ENCODE assay signal across 3 fruit fly cellular contexts in the genomic region with DNA sequence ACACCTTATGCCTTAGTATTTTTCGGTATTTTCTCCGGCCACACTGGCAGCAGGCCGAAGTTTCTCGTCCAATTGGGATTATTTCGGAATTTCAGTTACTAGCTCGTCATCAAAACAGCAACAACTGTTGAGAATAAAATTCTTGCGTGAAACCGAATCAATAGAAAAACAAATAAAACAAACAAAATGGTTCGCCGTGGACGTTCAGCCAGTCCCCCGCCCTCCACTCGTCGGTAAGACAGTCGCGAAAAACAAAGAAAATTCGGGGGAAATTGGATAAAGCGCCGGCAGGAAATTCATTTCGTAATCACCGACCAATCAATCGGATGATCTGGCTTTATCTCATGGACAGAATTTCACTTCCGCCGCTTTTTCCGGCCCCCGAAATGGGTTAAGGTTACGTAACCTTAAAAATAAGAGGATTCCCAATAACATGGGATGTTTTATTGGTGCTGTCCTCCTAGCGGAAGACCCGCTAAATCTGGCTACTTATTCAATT.
TF ChIP-seq lines count a peak whose summit lies in the region.

A gene (plus strand): TSS at position 51 of the 499 bp plus-strand sequence.

TF ChIP-seq in whole organism, adult, 20 proteins besides CTCF, POLR2A, EP300 and RAD21 (continued from another document):
- TF ChIP-seq cic (GFP tag; optimal IDR thresholded peaks at IDR 0.05; lab: Kevin White, UChicago) = peak; percentile 19
- TF ChIP-seq toe (GFP tag; optimal IDR thresholded peaks at IDR 0.05; lab: Kevin White, UChicago) = no peak
- TF ChIP-seq Crg-1 (GFP tag; optimal IDR thresholded peaks at IDR 0.05; lab: Kevin White, UChicago) = peak; percentile 22

TF ChIP-seq in whole organism, embryonic, 481 proteins besides CTCF, POLR2A, EP300 and RAD21 (continued from another document and continues in another):
- TF ChIP-seq hkb (optimal IDR thresholded peaks at IDR 0.05; lab: Kevin White, UChicago) (no peak), hkb (GFP tag; IDR thresholded peaks at IDR 0.05; lab: Robert Waterston, UW) (peak; percentile 45; the same call in 1 of the 2 replicates), Stat92E (GFP tag; optimal IDR thresholded peaks at IDR 0.05; lab: Kevin White, UChicago) (peak in 1 of 3 experiments; percentile 40), kni (GFP tag; optimal IDR thresholded peaks at IDR 0.05; lab: Kevin White, UChicago) (peak; percentile 38), CG6791 (GFP tag; IDR thresholded peaks at IDR 0.05; lab: Robert Waterston, UW; ENCODE audit: partially characterized antibody) (peak; percentile 61; the same call in 1 of the 3 replicates), chif (GFP tag; optimal IDR thresholded peaks at IDR 0.05; lab: Kevin White, UChicago) (no peak), zen2 (GFP tag; IDR thresholded peaks at IDR 0.05; lab: Robert Waterston, UW; ENCODE audit: partially characterized antibody) (0 out of 3 replicates have a peak, but pooled peaks have one; percentile 11), onecut (GFP tag; IDR thresholded peaks at IDR 0.05; lab: Robert Waterston, UW) (peak; percentile 32; the same call in 1 of the 2 replicates), CG11696 (GFP tag; IDR thresholded peaks at IDR 0.05; lab: Robert Waterston, UW) (no peak), CG14667 (GFP tag; IDR thresholded peaks at IDR 0.05; lab: Robert Waterston, UW) (no peak), dmrt99B (tag; optimal IDR thresholded peaks at IDR 0.05; lab: Kevin White, UChicago) (no peak), B-H1 (GFP tag; IDR thresholded peaks at IDR 0.05; lab: Robert Waterston, UW) (no peak), Med (GFP tag; lab: Kevin White, UChicago) (peak; percentile 20), CG12659 (GFP tag; optimal IDR thresholded peaks at IDR 0.05; lab: Kevin White, UChicago) (peak; percentile 58), Dref (GFP tag; IDR thresholded peaks at IDR 0.05; lab: Robert Waterston, UW) (peak; percentile 28), Fer1 (GFP tag; optimal IDR thresholded peaks at IDR 0.05; lab: Kevin White, UChicago) (peak; percentile 64), Elba2 (GFP tag; optimal IDR thresholded peaks at IDR 0.05; lab: Kevin White, UChicago) (peak; percentile 86), gfzf (GFP tag; optimal IDR thresholded peaks at IDR 0.05; lab: Kevin White, UChicago) (peak; percentile 62), zen (tag; optimal IDR thresholded peaks at IDR 0.05; lab: Kevin White, UChicago) (no peak), MBD-R2 (GFP tag; IDR thresholded peaks at IDR 0.05; lab: Robert Waterston, UW) (0 out of 2 replicates have a peak, but pooled peaks have one; percentile 28), CG10543 (GFP tag; optimal IDR thresholded peaks at IDR 0.05; lab: Kevin White, UChicago) (peak; percentile 15), chinmo (GFP tag; IDR thresholded peaks at IDR 0.05; lab: Robert Waterston, UW; ENCODE audit: partially characterized antibody) (0 out of 4 replicates have a peak, but pooled peaks have one; percentile 54), MTF-1 (GFP tag; optimal IDR thresholded peaks at IDR 0.05; lab: Kevin White, UChicago; ENCODE audit: borderline replicate concordance) (no peak), PHDP (tag; optimal IDR thresholded peaks at IDR 0.05; lab: Kevin White, UChicago) (peak; percentile 22), chn (GFP tag; optimal IDR thresholded peaks at IDR 0.05; lab: Kevin White, UChicago) (no peak), CG17186 (GFP tag; optimal IDR thresholded peaks at IDR 0.05; lab: Kevin White, UChicago) (no peak), sr (GFP tag; IDR thresholded peaks at IDR 0.05; lab: Robert Waterston, UW) (no peak), MESR4 (GFP tag; optimal IDR thresholded peaks at IDR 0.05; lab: Kevin White, UChicago) (peak; percentile 89), Pdp1 (GFP tag; optimal IDR thresholded peaks at IDR 0.05; lab: Kevin White, UChicago) (peak in 1 of 2 experiments; percentile 96), CG5953 (GFP tag; IDR thresholded peaks at IDR 0.05; lab: Robert Waterston, UW) (no peak), sd (tag; optimal IDR thresholded peaks at IDR 0.05; lab: Kevin White, UChicago) (peak; percentile 60), pita (GFP tag; optimal IDR thresholded peaks at IDR 0.05; lab: Kevin White, UChicago) (no peak), sob (GFP tag; IDR thresholded peaks at IDR 0.05; lab: Robert Waterston, UW) (peak; percentile 6; the same call in 1 of the 2 replicates), CG3281 (GFP tag; optimal IDR thresholded peaks at IDR 0.05; lab: Kevin White, UChicago) (peak; percentile 48), Side (GFP tag; optimal IDR thresholded peaks at IDR 0.05; lab: Kevin White, UChicago) (no peak), CG15514 (GFP tag; optimal IDR thresholded peaks at IDR 0.05; lab: Kevin White, UChicago) (peak; percentile 18), zfh2 (GFP tag; optimal IDR thresholded peaks at IDR 0.05; lab: Kevin White, UChicago) (no peak), nom (GFP tag; optimal IDR thresholded peaks at IDR 0.05; lab: Kevin White, UChicago) (peak; percentile 50), ci (GFP tag; IDR thresholded peaks at IDR 0.05; lab: Robert Waterston, UW) (0 out of 3 replicates have a peak, but pooled peaks have one; percentile 41), Dad (GFP tag; optimal IDR thresholded peaks at IDR 0.05; lab: Kevin White, UChicago) (no peak), scrt (GFP tag; optimal IDR thresholded peaks at IDR 0.05; lab: Kevin White, UChicago) (peak; percentile 39), Hey (tag; optimal IDR thresholded peaks at IDR 0.05; lab: Kevin White, UChicago) (no peak), ato (GFP tag; IDR thresholded peaks at IDR 0.05; lab: Robert Waterston, UW; ENCODE audit: partially characterized antibody) (no peak), Myb (GFP tag; optimal IDR thresholded peaks at IDR 0.05; lab: Kevin White, UChicago) (no peak), CG9797 (GFP tag; optimal IDR thresholded peaks at IDR 0.05; lab: Kevin White, UChicago) (peak; percentile 11), Abd-B (GFP tag; optimal IDR thresholded peaks at IDR 0.05; lab: Kevin White, UChicago) (no peak), fd64A (GFP tag; optimal IDR thresholded peaks at IDR 0.05; lab: Kevin White, UChicago) (peak; percentile 27), CG8765 (GFP tag; IDR thresholded peaks at IDR 0.05; lab: Robert Waterston, UW) (no peak), mirr (GFP tag; optimal IDR thresholded peaks at IDR 0.05; lab: Kevin White, UChicago) (peak; percentile 21), sc (optimal IDR thresholded peaks at IDR 0.05; lab: Kevin White, UChicago) (no peak), sc (GFP tag; optimal IDR thresholded peaks at IDR 0.05; lab: Kevin White, UChicago) (no peak), trh (GFP tag; optimal IDR thresholded peaks at IDR 0.05; lab: Kevin White, UChicago) (no peak), peb (GFP tag; IDR thresholded peaks at IDR 0.05; lab: Robert Waterston, UW) (no peak), Jarid2 (GFP tag; optimal IDR thresholded peaks at IDR 0.05; lab: Kevin White, UChicago) (peak; percentile 61), CG8924 (tag; optimal IDR thresholded peaks at IDR 0.05; lab: Kevin White, UChicago) (no peak), Dip3 (GFP tag; optimal IDR thresholded peaks at IDR 0.05; lab: Kevin White, UChicago) (no peak), CG18011 (GFP tag; optimal IDR thresholded peaks at IDR 0.05; lab: Kevin White, UChicago) (no peak), CG42726 (GFP tag; IDR thresholded peaks at IDR 0.05; lab: Robert Waterston, UW; ENCODE audit: partially characterized antibody) (peak; percentile 29; the same call in 1 of the 2 replicates), pfk (GFP tag; optimal IDR thresholded peaks at IDR 0.05; lab: Kevin White, UChicago) (peak; percentile 13)

TF ChIP-seq in whole organism, prepupa, 60 proteins besides CTCF, POLR2A, EP300 and RAD21 (continued from another document):
- TF ChIP-seq CG6854 (GFP tag; optimal IDR thresholded peaks at IDR 0.05; lab: Kevin White, UChicago) (peak; percentile 74), dsx (GFP tag; optimal IDR thresholded peaks at IDR 0.05; lab: Kevin White, UChicago; ENCODE audit: poor library complexity, severe bottlenecking) (peak; percentile 43), fd59A (GFP tag; optimal IDR thresholded peaks at IDR 0.05; lab: Kevin White, UChicago) (no peak), CG34406 (GFP tag; optimal IDR thresholded peaks at IDR 0.05; lab: Kevin White, UChicago) (no peak), CG16779 (tag; optimal IDR thresholded peaks at IDR 0.05; lab: Kevin White, UChicago) (peak; percentile 29), Lpt (GFP tag; optimal IDR thresholded peaks at IDR 0.05; lab: Kevin White, UChicago) (no peak), spab (GFP tag; optimal IDR thresholded peaks at IDR 0.05; lab: Kevin White, UChicago) (no peak), acj6 (GFP tag; optimal IDR thresholded peaks at IDR 0.05; lab: Kevin White, UChicago) (no peak), CG8319 (GFP tag; optimal IDR thresholded peaks at IDR 0.05; lab: Kevin White, UChicago) (no peak), Sox102F (GFP tag; optimal IDR thresholded peaks at IDR 0.05; lab: Kevin White, UChicago) (no peak), CG32006 (GFP tag; optimal IDR thresholded peaks at IDR 0.05; lab: Kevin White, UChicago) (no peak), CG6792 (GFP tag; optimal IDR thresholded peaks at IDR 0.05; lab: Kevin White, UChicago) (no peak), CG6163 (GFP tag; IDR thresholded peaks at IDR 0.05; lab: Robert Waterston, UW) (peak; percentile 43; the same call in 1 of the 3 replicates), Hr39 (GFP tag; optimal IDR thresholded peaks at IDR 0.05; lab: Kevin White, UChicago) (no peak), Eip78C (GFP tag; lab: Kevin White, UChicago) (peak; percentile 42), Ets21C (GFP tag; optimal IDR thresholded peaks at IDR 0.05; lab: Kevin White, UChicago) (no peak), CG11902 (GFP tag; optimal IDR thresholded peaks at IDR 0.05; lab: Kevin White, UChicago) (no peak), CG31627 (GFP tag; optimal IDR thresholded peaks at IDR 0.05; lab: Kevin White, UChicago) (no peak), CG6808 (GFP tag; optimal IDR thresholded peaks at IDR 0.05; lab: Kevin White, UChicago) (peak; percentile 19), CG9139 (GFP tag; optimal IDR thresholded peaks at IDR 0.05; lab: Kevin White, UChicago) (peak; percentile 12), Smox (GFP tag; optimal IDR thresholded peaks at IDR 0.05; lab: Kevin White, UChicago) (no peak), CG3919 (GFP tag; optimal IDR thresholded peaks at IDR 0.05; lab: Kevin White, UChicago) (no peak), topi (GFP tag; optimal IDR thresholded peaks at IDR 0.05; lab: Kevin White, UChicago) (no peak), salr (GFP tag; optimal IDR thresholded peaks at IDR 0.05; lab: Kevin White, UChicago) (no peak), Sox14 (GFP tag; optimal IDR thresholded peaks at IDR 0.05; lab: Kevin White, UChicago) (peak; percentile 28), CG8632 (GFP tag; optimal IDR thresholded peaks at IDR 0.05; lab: Kevin White, UChicago) (no peak), Hr4 (GFP tag; optimal IDR thresholded peaks at IDR 0.05; lab: Kevin White, UChicago) (no peak), CG6276 (GFP tag; optimal IDR thresholded peaks at IDR 0.05; lab: Kevin White, UChicago) (no peak), Blimp-1 (GFP tag; optimal IDR thresholded peaks at IDR 0.05; lab: Kevin White, UChicago) (no peak), Sox15 (GFP tag; optimal IDR thresholded peaks at IDR 0.05; lab: Kevin White, UChicago) (no peak), Eip75B (GFP tag; optimal IDR thresholded peaks at IDR 0.05; lab: Kevin White, UChicago) (no peak), eg (GFP tag; IDR thresholded peaks at IDR 0.05; lab: Robert Waterston, UW) (no peak; the same call in 2 of the 3 replicates), pdm3 (GFP tag; optimal IDR thresholded peaks at IDR 0.05; lab: Kevin White, UChicago) (no peak), fd85E (GFP tag; optimal IDR thresholded peaks at IDR 0.05; lab: Kevin White, UChicago) (no peak), cyc (GFP tag; optimal IDR thresholded peaks at IDR 0.05; lab: Kevin White, UChicago) (no peak), CG4318 (GFP tag; optimal IDR thresholded peaks at IDR 0.05; lab: Kevin White, UChicago) (no peak), Hr38 (GFP tag; optimal IDR thresholded peaks at IDR 0.05; lab: Kevin White, UChicago) (no peak), Eip93F (GFP tag; optimal IDR thresholded peaks at IDR 0.05; lab: Kevin White, UChicago) (no peak), CG7368 (GFP tag; optimal IDR thresholded peaks at IDR 0.05; lab: Kevin White, UChicago) (no peak), esn (GFP tag; optimal IDR thresholded peaks at IDR 0.05; lab: Kevin White, UChicago) (no peak), Met (GFP tag; optimal IDR thresholded peaks at IDR 0.05; lab: Kevin White, UChicago) (no peak)
